Worm (Caenorhabditis elegans): ENCODE results near the gene F59A6.11.

The F59A6.11 gene

DNA sequence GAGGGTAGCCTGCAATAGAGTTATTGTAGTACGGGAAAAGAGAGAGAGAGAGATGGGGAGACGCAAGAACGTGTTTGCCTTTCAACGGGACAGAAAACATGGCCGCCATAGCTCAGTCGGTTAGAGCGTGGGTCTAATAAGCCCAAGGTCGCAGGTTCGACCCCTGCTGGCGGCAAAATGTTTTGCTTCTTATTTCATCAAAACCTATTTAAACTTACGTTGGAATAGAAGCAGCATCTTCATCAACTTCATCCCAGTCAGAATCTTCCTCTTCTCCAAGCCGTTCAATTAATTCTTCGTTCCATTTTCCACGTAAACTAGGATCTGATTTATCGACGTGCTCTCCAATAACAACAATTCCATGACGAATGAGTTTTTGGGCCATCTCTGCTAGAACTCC lies 34.1 kb upstream of the F59A6.11 start (continued):
- TF ChIP-seq nhr-237 (tag; optimal IDR thresholded peaks at IDR 0.05) (no peak), unc-30 (tag; optimal IDR thresholded peaks at IDR 0.05) (no peak), lin-35 (GFP tag; optimal IDR thresholded peaks at IDR 0.05) (peak; percentile 49 to 71), dpl-1 (GFP tag; optimal IDR thresholded peaks at IDR 0.05) (peak in 2 of 3 experiments; percentile 33 to 45), lin-39 (tag; optimal IDR thresholded peaks at IDR 0.05) (no peak), irx-1 (tag; optimal IDR thresholded peaks at IDR 0.05) (peak; percentile 24), alr-1 (tag; optimal IDR thresholded peaks at IDR 0.05; ENCODE audit: borderline replicate concordance) (no peak), nhr-11 (tag; optimal IDR thresholded peaks at IDR 0.05) (no peak), egl-13 (tag; optimal IDR thresholded peaks at IDR 0.05) (no peak), fkh-4 (tag; optimal IDR thresholded peaks at IDR 0.05; ENCODE audit: borderline replicate concordance) (no peak), nhr-76 (tag; optimal IDR thresholded peaks at IDR 0.05) (no peak), sptf-1 (tag; optimal IDR thresholded peaks at IDR 0.05) (no peak), ceh-88 (GFP tag; IDR thresholded peaks at IDR 0.05) (no peak), pax-3 (tag; optimal IDR thresholded peaks at IDR 0.05) (no peak), aha-1 (tag; optimal IDR thresholded peaks at IDR 0.05) (no peak), grh-1 (GFP tag; IDR thresholded peaks at IDR 0.05) (no peak), ama-1 (optimal IDR thresholded peaks at IDR 0.05) (no peak), Y116A8C.19 (tag; optimal IDR thresholded peaks at IDR 0.05; ENCODE audit: borderline replicate concordance) (no peak), fos-1 (tag; optimal IDR thresholded peaks at IDR 0.05) (peak; percentile 55), ceh-63 (GFP tag; optimal IDR thresholded peaks at IDR 0.05) (no peak), fkh-8 (tag; optimal IDR thresholded peaks at IDR 0.05) (peak; percentile 48), snu-23 (GFP tag; optimal IDR thresholded peaks at IDR 0.05) (peak; percentile 80), mab-9 (GFP tag; IDR thresholded peaks at IDR 0.05) (no peak), lin-13 (GFP tag; optimal IDR thresholded peaks at IDR 0.05) (peak; percentile 23), lin-15B (tag; optimal IDR thresholded peaks at IDR 0.05) (no peak), nhr-19 (GFP tag; conservative IDR thresholded peaks at IDR 0.05) (peak; percentile 70), mdl-1 (tag; optimal IDR thresholded peaks at IDR 0.05) (peak in 1 of 2 experiments; percentile 58), lir-3 (tag; optimal IDR thresholded peaks at IDR 0.05; ENCODE audit: poor library complexity) (peak; percentile 30), lsy-2 (tag; optimal IDR thresholded peaks at IDR 0.05) (peak; percentile 50 to 73), elt-2 (tag; optimal IDR thresholded peaks at IDR 0.05) (peak; percentile 60), nhr-71 (tag; optimal IDR thresholded peaks at IDR 0.05) (peak; percentile 71), egl-27 (tag; optimal IDR thresholded peaks at IDR 0.05) (no peak), nhr-20 (tag; optimal IDR thresholded peaks at IDR 0.05) (peak; percentile 69), zip-4 (GFP tag; optimal IDR thresholded peaks at IDR 0.05) (no peak), unc-86 (tag; optimal IDR thresholded peaks at IDR 0.05) (peak; percentile 13), fkh-10 (GFP tag; optimal IDR thresholded peaks at IDR 0.05) (no peak), nhr-90 (tag; optimal IDR thresholded peaks at IDR 0.05; ENCODE audit: poor library complexity) (peak; percentile 38), elt-3 (tag; optimal IDR thresholded peaks at IDR 0.05) (peak in 2 of 6 experiments; percentile 19 to 65), sox-4 (tag; optimal IDR thresholded peaks at IDR 0.05) (no peak), unc-130 (tag; optimal IDR thresholded peaks at IDR 0.05) (no peak), nhr-28 (tag; optimal IDR thresholded peaks at IDR 0.05) (no peak), ceh-90 (tag; optimal IDR thresholded peaks at IDR 0.05) (no peak), unc-62 (GFP tag; optimal IDR thresholded peaks at IDR 0.05) (no peak), mef-2 (tag; optimal IDR thresholded peaks at IDR 0.05) (no peak), ets-5 (GFP tag; IDR thresholded peaks at IDR 0.05) (no peak), jun-1 (tag; optimal IDR thresholded peaks at IDR 0.05) (no peak), lin-14 (GFP tag; optimal IDR thresholded peaks at IDR 0.05) (peak; percentile 40), isw-1 (GFP tag; IDR thresholded peaks at IDR 0.05) (peak; percentile 26; the same call in 1 of the 2 replicates), blmp-1 (tag; optimal IDR thresholded peaks at IDR 0.05) (no peak), zag-1 (tag; optimal IDR thresholded peaks at IDR 0.05) (no peak), tlp-1 (tag; optimal IDR thresholded peaks at IDR 0.05) (no peak), vab-15 (tag; optimal IDR thresholded peaks at IDR 0.05) (peak; percentile 34), dsc-1 (tag; optimal IDR thresholded peaks at IDR 0.05) (peak; percentile 66)
